Worm (Caenorhabditis elegans): ENCODE results near the gene K07E3.1.

The K07E3.1 gene

DNA sequence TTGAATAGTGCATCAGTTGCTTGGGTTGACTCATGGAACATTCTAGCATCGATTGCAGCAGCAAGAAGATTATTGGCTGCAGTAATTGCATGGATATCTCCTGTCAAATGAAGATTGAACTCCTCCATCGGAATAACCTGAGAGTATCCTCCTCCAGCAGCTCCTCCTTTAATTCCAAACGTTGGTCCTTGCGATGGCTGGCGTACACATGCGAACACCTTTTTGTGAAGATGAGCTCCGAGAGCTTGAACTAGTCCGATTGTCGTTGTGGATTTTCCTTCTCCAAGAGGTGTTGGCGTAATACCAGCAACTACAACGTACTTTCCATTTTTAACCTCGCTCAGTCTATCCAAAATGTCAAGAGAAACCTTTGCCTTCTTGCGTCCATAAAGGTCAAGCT lies 27.5 kb upstream of the K07E3.1 start:
- no peak for TF ChIP-seq egl-5 (tag; optimal IDR thresholded peaks at IDR 0.05)
- TF ChIP-seq mdl-1 (tag; optimal IDR thresholded peaks at IDR 0.05): no peak
- no peak for TF ChIP-seq fkh-2 (tag; optimal IDR thresholded peaks at IDR 0.05)
- TF ChIP-seq ceh-82 (tag; optimal IDR thresholded peaks at IDR 0.05): no peak
- no peak for TF ChIP-seq lsy-12 (tag; optimal IDR thresholded peaks at IDR 0.05)
- no peak for TF ChIP-seq ceh-9 (tag; optimal IDR thresholded peaks at IDR 0.05)
- TF ChIP-seq nhr-67 (tag; optimal IDR thresholded peaks at IDR 0.05): no peak
- TF ChIP-seq ceh-16 (tag; optimal IDR thresholded peaks at IDR 0.05): no peak
- no peak for TF ChIP-seq jun-1 (tag; optimal IDR thresholded peaks at IDR 0.05)
- no peak for TF ChIP-seq fkh-10 (GFP tag; optimal IDR thresholded peaks at IDR 0.05)

DNA sequence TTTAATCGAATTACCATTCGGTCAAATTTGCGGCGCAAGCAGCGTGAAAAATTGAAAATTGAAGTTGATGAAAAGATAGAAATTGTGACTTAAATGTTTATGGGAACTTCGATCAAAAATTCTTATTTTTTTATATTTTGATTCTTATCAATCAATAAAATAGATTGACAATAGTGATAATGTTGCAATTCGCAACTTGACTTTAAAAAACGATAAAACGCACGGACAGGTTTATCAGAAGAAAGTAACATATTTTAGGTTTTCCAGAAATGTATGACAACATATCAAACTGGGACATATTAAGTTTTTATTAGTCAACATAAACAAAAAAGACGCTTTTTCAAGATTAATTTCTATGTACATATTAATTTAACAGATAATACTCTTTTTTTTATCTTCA lies 26.9 kb upstream of the K07E3.1 start:
- no peak for TF ChIP-seq nhr-77 (tag; optimal IDR thresholded peaks at IDR 0.05)
- TF ChIP-seq elt-2 (tag; optimal IDR thresholded peaks at IDR 0.05): peak; percentile 26
- TF ChIP-seq snpc-4 (tag; optimal IDR thresholded peaks at IDR 0.05): no peak
- no peak for TF ChIP-seq skn-1 (tag; optimal IDR thresholded peaks at IDR 0.05)
- TF ChIP-seq aly-2 (tag; optimal IDR thresholded peaks at IDR 0.05): no peak
- TF ChIP-seq jun-1 (tag; optimal IDR thresholded peaks at IDR 0.05): no peak
- no peak for TF ChIP-seq elt-1 (tag; optimal IDR thresholded peaks at IDR 0.05)
- TF ChIP-seq unc-62 (GFP tag; optimal IDR thresholded peaks at IDR 0.05): no peak

DNA sequence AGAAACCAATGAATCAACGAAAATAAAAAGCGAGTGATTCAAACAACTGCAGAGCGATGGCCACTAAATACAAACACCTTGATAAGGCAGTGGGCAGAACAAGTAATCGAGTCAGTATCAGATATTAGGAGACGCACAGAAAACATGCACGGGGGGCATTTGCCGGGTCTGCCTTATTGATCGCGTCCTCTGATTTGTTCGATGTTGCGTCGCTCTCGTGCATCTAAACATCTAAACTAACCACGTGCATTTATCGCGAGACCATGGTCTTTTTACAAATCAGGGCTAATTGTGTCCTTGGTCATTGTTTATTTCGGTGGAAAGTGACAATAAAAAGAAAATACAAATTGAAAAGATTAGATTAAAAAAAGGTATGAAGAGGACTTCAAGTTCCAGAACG lies 26.3 kb upstream of the K07E3.1 start, which contains the start of gene K07E3.4:
K07E3.4 (minus strand) TSS at position 100 of the 400 bp plus-strand sequence.
- peak; percentile 77 for TF ChIP-seq ceh-28 (tag; optimal IDR thresholded peaks at IDR 0.05)
- TF ChIP-seq ceh-82 (tag; optimal IDR thresholded peaks at IDR 0.05): no peak
- TF ChIP-seq pqm-1 (tag; optimal IDR thresholded peaks at IDR 0.05): peak; percentile 71
- peak; percentile 14 for TF ChIP-seq nhr-76 (tag; optimal IDR thresholded peaks at IDR 0.05)
- peak; percentile 88 for TF ChIP-seq mdl-1 (tag; optimal IDR thresholded peaks at IDR 0.05)
- TF ChIP-seq egl-27 (tag; optimal IDR thresholded peaks at IDR 0.05): no peak
- TF ChIP-seq unc-39 (tag; optimal IDR thresholded peaks at IDR 0.05): no peak
- peak; percentile 53 for TF ChIP-seq jun-1 (tag; optimal IDR thresholded peaks at IDR 0.05)
- TF ChIP-seq elt-2 (tag; optimal IDR thresholded peaks at IDR 0.05): peak; percentile 78
- peak in 1 of 3 experiments; percentile 62 for TF ChIP-seq elt-3 (tag; optimal IDR thresholded peaks at IDR 0.05)
- TF ChIP-seq nfya-1 (tag; optimal IDR thresholded peaks at IDR 0.05; ENCODE audit: insufficient read depth): peak; percentile 43
- no peak for TF ChIP-seq R02D3.7 (tag; optimal IDR thresholded peaks at IDR 0.05)
- TF ChIP-seq lsy-12 (tag; optimal IDR thresholded peaks at IDR 0.05): no peak
- no peak for TF ChIP-seq ZK546.5 (tag; optimal IDR thresholded peaks at IDR 0.05)
- peak; percentile 67 for TF ChIP-seq nhr-23 (tag; optimal IDR thresholded peaks at IDR 0.05)
- TF ChIP-seq nhr-43 (tag; optimal IDR thresholded peaks at IDR 0.05; ENCODE audit: poor library complexity, severe bottlenecking): peak; percentile 78
- no peak for TF ChIP-seq sea-2 (GFP tag; optimal IDR thresholded peaks at IDR 0.05)
- TF ChIP-seq nhr-25 (tag; optimal IDR thresholded peaks at IDR 0.05): peak; percentile 82
- TF ChIP-seq elt-1 (tag; optimal IDR thresholded peaks at IDR 0.05): peak; percentile 85
- peak; percentile 12 for TF ChIP-seq snpc-4 (tag; optimal IDR thresholded peaks at IDR 0.05)

DNA sequence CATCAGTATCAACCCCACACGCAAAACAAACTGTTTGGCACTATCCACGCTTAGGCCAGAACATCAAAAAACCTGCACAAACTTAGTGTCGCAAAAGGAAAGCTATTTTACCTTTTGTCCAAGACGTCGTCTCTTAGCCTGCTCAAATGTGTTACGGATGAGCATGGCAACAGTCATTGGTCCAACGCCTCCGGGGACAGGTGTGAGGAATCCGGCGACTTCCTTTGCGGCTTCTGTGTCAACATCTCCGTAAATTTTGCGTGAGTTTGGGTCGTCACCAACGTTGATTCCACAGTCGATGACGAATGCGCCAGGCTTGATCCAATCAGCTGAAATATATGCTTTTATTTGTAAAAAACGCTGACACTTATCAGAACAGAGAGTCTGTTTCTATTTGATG lies 25.6 kb upstream of the K07E3.1 start:
- TF ChIP-seq fos-1 (tag; optimal IDR thresholded peaks at IDR 0.05) (no peak), tbx-2 (tag; optimal IDR thresholded peaks at IDR 0.05) (no peak), sea-2 (GFP tag; optimal IDR thresholded peaks at IDR 0.05) (no peak), pha-4 (tag; optimal IDR thresholded peaks at IDR 0.05) (no peak), nhr-25 (tag; optimal IDR thresholded peaks at IDR 0.05) (no peak), R02D3.7 (tag; optimal IDR thresholded peaks at IDR 0.05) (no peak), elt-1 (tag; optimal IDR thresholded peaks at IDR 0.05) (no peak), zag-1 (tag; optimal IDR thresholded peaks at IDR 0.05) (no peak), fkh-10 (GFP tag; optimal IDR thresholded peaks at IDR 0.05) (no peak), egl-5 (tag; optimal IDR thresholded peaks at IDR 0.05) (no peak), aly-2 (tag; optimal IDR thresholded peaks at IDR 0.05) (no peak), nhr-237 (tag; optimal IDR thresholded peaks at IDR 0.05) (no peak), unc-39 (tag; optimal IDR thresholded peaks at IDR 0.05) (no peak), hmg-11 (tag; optimal IDR thresholded peaks at IDR 0.05) (no peak), ceh-82 (tag; optimal IDR thresholded peaks at IDR 0.05) (no peak), nhr-23 (tag; optimal IDR thresholded peaks at IDR 0.05) (no peak), ztf-4 (tag; optimal IDR thresholded peaks at IDR 0.05) (no peak), nhr-77 (tag; optimal IDR thresholded peaks at IDR 0.05) (no peak), nhr-43 (tag; optimal IDR thresholded peaks at IDR 0.05; ENCODE audit: poor library complexity, severe bottlenecking) (no peak), ceh-16 (tag; optimal IDR thresholded peaks at IDR 0.05) (no peak)
